Fruit fly (Drosophila melanogaster): ENCODE data around the gene CG31141.
A peak's percentile ranks its signal among the peaks of the same experiment; 100 is the strongest.

Gene CG31141

dm6 chr3R:23922502-23923350, at the start of gene CG31141, which contains the start of gene sba:
Gene CG31141 (plus strand): TSS chr3R:23923300.
Gene sba (minus strand): TSS chr3R:23922973.
- TF ChIP-seq CG17801 (GFP tag; optimal IDR thresholded peaks at IDR 0.05; ENCODE audit: partially characterized antibody): peak; percentile 81

DNA sequence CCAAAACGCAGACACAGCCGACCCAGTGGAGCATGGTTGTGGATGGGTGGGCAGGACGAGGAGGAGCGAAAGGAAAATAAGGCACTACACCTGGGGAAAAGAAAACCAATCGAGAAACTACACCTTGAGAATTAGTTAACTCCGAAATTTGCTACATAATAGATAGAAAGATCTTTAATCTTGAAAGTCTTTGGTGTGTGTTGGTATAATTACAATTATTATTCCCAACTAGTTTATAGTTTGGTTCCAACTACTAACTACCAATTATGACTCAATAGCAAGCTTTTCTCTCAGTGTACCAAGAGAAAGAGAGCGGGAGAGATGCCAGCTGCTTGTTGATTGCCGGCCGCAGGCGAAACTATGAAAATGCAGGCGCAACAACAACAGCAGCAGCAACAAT, 48.9 kb upstream of the CG31141 start:
- no peak for TF ChIP-seq CG17801 (GFP tag; optimal IDR thresholded peaks at IDR 0.05; ENCODE audit: partially characterized antibody)

dm6 chr3R:23874752-23875151, 48.3 kb upstream of the CG31141 start:
- TF ChIP-seq CG17801 (GFP tag; optimal IDR thresholded peaks at IDR 0.05; ENCODE audit: partially characterized antibody): no peak

DNA sequence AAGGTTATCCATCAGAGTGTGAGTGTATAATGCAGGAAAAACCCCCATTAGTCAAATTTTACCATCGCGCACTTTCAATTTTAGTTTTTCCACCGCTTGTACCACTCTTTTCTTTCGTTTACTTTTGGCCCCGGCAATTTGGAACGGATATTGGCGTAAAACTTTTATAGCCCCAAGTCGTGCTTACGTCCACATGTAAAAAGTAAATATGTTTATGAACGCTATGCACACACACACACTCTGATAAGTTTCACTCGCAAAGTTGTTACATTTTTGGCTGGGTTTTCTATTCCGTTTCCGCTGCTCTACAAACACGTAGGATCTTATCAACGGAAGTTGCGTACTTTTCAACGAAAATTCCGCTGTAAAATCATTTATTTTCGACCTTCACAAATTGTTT, 46.4 kb upstream of the CG31141 start:
- TF ChIP-seq CG17801 (GFP tag; optimal IDR thresholded peaks at IDR 0.05; ENCODE audit: partially characterized antibody): no peak

dm6 chr3R:23877606-23878317, 45.3 kb upstream of the CG31141 start:
- TF ChIP-seq CG17801 (GFP tag; optimal IDR thresholded peaks at IDR 0.05; ENCODE audit: partially characterized antibody): no peak

dm6 chr3R:23878318-23878799, 44.7 kb upstream of the CG31141 start:
- no peak for TF ChIP-seq CG17801 (GFP tag; optimal IDR thresholded peaks at IDR 0.05; ENCODE audit: partially characterized antibody)

- no peak for TF ChIP-seq CG17801 (GFP tag; optimal IDR thresholded peaks at IDR 0.05; ENCODE audit: partially characterized antibody)
Observed at dm6 chr3R:23880280-23880679, 42.8 kb upstream of the CG31141 start.

dm6 chr3R:23884088-23884727, 38.9 kb upstream of the CG31141 start:
- TF ChIP-seq CG17801 (GFP tag; optimal IDR thresholded peaks at IDR 0.05; ENCODE audit: partially characterized antibody): no peak

DNA sequence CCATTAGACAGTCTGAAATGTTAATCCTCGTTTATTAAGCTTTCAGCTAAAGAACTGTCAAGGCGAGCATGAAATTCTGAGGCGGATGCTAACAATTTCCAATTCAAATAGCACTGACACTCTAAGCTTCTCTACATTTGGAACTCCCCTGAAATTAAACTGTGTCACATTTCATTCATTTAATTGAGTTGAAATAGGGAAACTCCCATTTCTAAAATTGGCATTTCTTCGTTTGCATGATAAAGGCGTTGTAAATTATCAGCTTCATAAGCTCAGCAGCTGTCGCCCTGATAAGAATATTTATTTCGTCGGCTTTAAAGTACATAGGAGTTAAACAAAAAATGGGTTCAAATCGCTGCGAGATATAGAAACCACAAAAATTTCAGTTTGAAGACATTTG, 37.9 kb upstream of the CG31141 start:
- no peak for TF ChIP-seq CG17801 (GFP tag; optimal IDR thresholded peaks at IDR 0.05; ENCODE audit: partially characterized antibody)

dm6 chr3R:23885660-23886059, 37.4 kb upstream of the CG31141 start:
- TF ChIP-seq CG17801 (GFP tag; optimal IDR thresholded peaks at IDR 0.05; ENCODE audit: partially characterized antibody): no peak

DNA sequence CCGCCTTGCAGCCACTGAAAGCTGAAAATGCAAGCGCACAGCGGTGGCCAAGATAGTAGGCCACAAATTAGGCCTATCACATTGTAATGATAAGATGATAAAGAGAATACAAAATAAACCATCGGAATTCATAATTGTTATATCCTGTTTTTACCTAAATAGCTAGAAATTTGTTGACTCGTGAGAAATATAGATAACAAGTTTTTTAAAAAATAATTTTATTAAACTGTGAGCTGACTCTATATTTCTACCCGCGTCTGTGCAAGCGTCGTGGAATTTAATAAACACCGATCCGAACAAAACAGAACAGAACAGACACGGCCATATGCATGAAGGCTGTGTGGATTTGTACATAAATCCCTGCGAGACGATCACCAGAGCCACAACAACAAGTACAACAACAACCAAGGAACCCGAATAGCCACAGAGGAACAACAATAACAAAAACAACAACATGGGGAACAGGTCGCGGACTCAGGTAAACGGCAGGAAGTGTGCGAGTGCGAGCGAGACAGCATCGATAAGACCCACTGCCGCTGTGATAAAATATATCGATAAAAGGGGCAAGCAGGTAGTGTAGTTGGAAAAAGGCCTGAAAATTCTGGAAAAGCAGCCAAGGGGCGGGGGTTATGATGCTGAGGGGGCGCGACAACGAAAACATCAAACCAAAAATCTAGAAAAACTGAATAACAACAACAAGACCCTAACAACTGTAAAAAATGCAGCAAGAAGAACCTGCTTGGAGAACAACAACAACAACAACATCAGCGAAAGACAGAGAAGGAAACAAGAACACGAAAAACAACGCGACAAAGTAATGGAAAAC, 36.6 kb upstream of the CG31141 start:
- peak; percentile 92 for TF ChIP-seq CG17801 (GFP tag; optimal IDR thresholded peaks at IDR 0.05; ENCODE audit: partially characterized antibody)

DNA sequence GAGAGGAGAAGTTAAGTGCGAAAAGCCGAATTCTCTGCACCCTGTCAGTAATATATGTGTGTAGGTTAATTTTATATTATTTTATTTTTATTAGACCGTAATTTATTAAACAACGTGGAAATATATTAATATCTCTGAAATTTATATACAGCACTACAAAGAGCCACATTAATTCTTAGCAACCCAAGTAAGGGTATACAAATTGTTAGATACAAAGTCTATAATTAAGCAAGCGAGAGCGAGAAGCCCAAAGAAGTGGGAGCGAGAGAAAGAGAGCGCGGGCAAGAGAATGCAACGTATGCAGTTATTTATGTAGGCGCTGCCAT, 36.0 kb upstream of the CG31141 start:
- peak; percentile 98 for TF ChIP-seq CG17801 (GFP tag; optimal IDR thresholded peaks at IDR 0.05; ENCODE audit: partially characterized antibody)

- TF ChIP-seq CG17801 (GFP tag; optimal IDR thresholded peaks at IDR 0.05; ENCODE audit: partially characterized antibody): no peak
Observed at dm6 chr3R:23887572-23887971, 35.5 kb upstream of the CG31141 start.

DNA sequence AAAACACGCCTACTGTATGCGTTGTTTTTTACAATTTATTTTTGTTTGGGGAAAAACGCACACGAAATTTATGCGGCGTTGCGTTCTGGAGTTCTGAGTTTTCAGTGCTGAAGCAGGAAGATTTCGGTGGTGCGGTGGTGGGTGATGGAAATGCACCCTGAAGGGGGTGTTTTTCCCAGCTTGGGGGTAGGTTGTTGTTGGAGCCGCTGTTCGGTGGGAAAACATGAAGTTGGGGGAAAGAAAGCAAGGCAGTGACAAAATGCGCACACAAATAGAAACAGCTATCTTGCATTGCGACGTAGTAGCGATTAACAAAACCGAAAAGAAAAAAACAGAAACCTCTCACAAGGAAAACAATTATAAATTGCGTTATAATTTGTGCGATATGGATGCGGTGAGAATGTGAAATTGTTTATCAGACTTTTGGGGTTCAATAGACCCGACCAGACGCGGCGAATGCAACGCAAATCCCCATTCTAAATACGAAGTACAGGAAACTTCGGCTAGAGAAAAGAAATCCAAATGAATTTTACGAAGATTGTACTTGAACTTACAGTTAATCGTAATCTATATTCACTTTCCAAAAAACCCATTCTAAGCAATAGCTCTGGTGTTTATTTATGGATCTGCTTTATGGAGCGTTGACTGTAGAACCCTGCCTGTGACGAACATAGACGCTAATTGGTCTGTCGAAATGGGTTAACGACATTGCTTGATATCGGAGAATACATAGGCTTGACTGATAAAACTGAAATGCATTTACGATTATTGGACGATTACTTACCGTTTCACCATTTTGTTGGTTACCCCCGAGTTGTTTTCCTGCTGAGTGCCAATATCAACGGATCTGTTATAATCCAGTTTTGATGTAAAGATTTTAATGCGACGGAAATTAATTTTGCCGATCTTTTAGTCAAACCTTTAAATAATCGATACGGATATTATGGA, 34.6 kb upstream of the CG31141 start:
- TF ChIP-seq CG17801 (GFP tag; optimal IDR thresholded peaks at IDR 0.05; ENCODE audit: partially characterized antibody): peak; percentile 36
